Fruit fly (Drosophila melanogaster) whole organism, embryonic: ENCODE results near the gene CG10063.
A peak's percentile ranks its signal among the peaks of the same experiment; 100 is the strongest.

ENCODE experiments used
- Adf1 ChIP-seq: fragments of 200-800 bp; sonication (Bioruptor generic); IDR thresholded peaks from 2 replicates; pipeline ENCODE4 v1.3.6; 2022; ENCODE audit warnings: missing biosample characterization, missing genetic modification characterization
- CG10274 ChIP-seq: fragments of 200-800 bp; sonication (Bioruptor generic); optimal IDR thresholded peaks from 3 replicates; lab custom pipeline; 2017; ENCODE audit warnings: missing biosample characterization, mild to moderate bottlenecking, missing genetic modification characterization
- CG11504 ChIP-seq: fragments of 200-800 bp; sonication (Bioruptor generic); optimal IDR thresholded peaks from 3 replicates; lab custom pipeline; 2019; ENCODE audit warnings: missing biosample characterization, mild to moderate bottlenecking, missing genetic modification characterization, moderate library complexity
- CG12769 ChIP-seq: fragments of 200-800 bp; sonication (Bioruptor generic); optimal IDR thresholded peaks from 2 replicates; lab custom pipeline; 2019; ENCODE audit warnings: missing biosample characterization, mild to moderate bottlenecking, missing genetic modification characterization, moderate library complexity
- CG13624 ChIP-seq: fragments of 200-800 bp; sonication (Bioruptor generic); optimal IDR thresholded peaks from 2 replicates; lab custom pipeline; 2016; ENCODE audit warnings: missing biosample characterization, missing genetic modification characterization
- CG14050 ChIP-seq: fragments of 200-800 bp; sonication (Bioruptor generic); IDR thresholded peaks from 3 replicates; pipeline ENCODE4 v1.3.6; 2022; ENCODE audit warnings: missing biosample characterization, missing genetic modification characterization
- CG15269 ChIP-seq: fragments of 200-800 bp; sonication (Bioruptor generic); optimal IDR thresholded peaks from 2 replicates; lab custom pipeline; 2018; ENCODE audit warnings: missing biosample characterization, mild to moderate bottlenecking, missing genetic modification characterization, moderate library complexity
- CG15601 ChIP-seq: fragments of 200-800 bp; sonication (Bioruptor generic); optimal IDR thresholded peaks from 3 replicates; lab custom pipeline; 2019; ENCODE audit warnings: missing biosample characterization, mild to moderate bottlenecking, missing genetic modification characterization, moderate library complexity
- CG16863 ChIP-seq: fragments of 200-800 bp; sonication (Bioruptor generic); optimal IDR thresholded peaks from 3 replicates; lab custom pipeline; 2016; ENCODE audit warnings: missing biosample characterization, missing genetic modification characterization
- CG18262 ChIP-seq: fragments of 200-800 bp; optimal IDR thresholded peaks from 3 replicates; lab custom pipeline; 2019; ENCODE audit warnings: missing biosample characterization, mild to moderate bottlenecking, missing genetic modification characterization, moderate library complexity
- CG1832 ChIP-seq: fragments of 200-800 bp; sonication (Bioruptor generic); optimal IDR thresholded peaks from 2 replicates; lab custom pipeline; 2017; ENCODE audit warnings: missing biosample characterization, mild to moderate bottlenecking, missing genetic modification characterization, inconsistent platforms
- CG30403 ChIP-seq: fragments of 200-800 bp; sonication (Bioruptor generic); optimal IDR thresholded peaks from 3 replicates; lab custom pipeline; 2016; ENCODE audit warnings: missing biosample characterization, missing genetic modification characterization
- CG31441 ChIP-seq: fragments of 200-800 bp; sonication (Bioruptor generic); IDR thresholded peaks from 2 replicates; pipeline ENCODE4 v1.3.6; 2022; ENCODE audit warnings: missing biosample characterization, missing genetic modification characterization
- CG33213 ChIP-seq: fragments of 200-800 bp; sonication (Bioruptor generic); optimal IDR thresholded peaks from 3 replicates; lab custom pipeline; 2016; ENCODE audit warnings: missing biosample characterization, missing genetic modification characterization
- CG43689 ChIP-seq: fragments of 200-800 bp; sonication (Bioruptor generic); IDR thresholded peaks from 2 replicates; pipeline ENCODE4 v1.3.6; 2022; ENCODE audit warnings: missing biosample characterization, missing genetic modification characterization
- CG4854 ChIP-seq: fragments of 200-800 bp; sonication (Bioruptor generic); optimal IDR thresholded peaks from 2 replicates; lab custom pipeline; 2016; ENCODE audit warnings: missing biosample characterization, missing genetic modification characterization, inconsistent platforms
- CG5180 ChIP-seq: fragments of 200-800 bp; sonication (Bioruptor generic); optimal IDR thresholded peaks from 3 replicates; lab custom pipeline; 2017; ENCODE audit warnings: missing biosample characterization, missing genetic modification characterization, mild to moderate bottlenecking, moderate library complexity, missing genetic modification reagents
- CG6175 ChIP-seq: fragments of 200-800 bp; sonication (Bioruptor generic); IDR thresholded peaks from 3 replicates; pipeline ENCODE4 v1.3.6; 2022; ENCODE audit warnings: missing biosample characterization, missing genetic modification characterization
- CG7372 ChIP-seq: fragments of 200-800 bp; sonication (Bioruptor generic); IDR thresholded peaks from 2 replicates; pipeline ENCODE4 v1.3.6; 2022; ENCODE audit warnings: missing biosample characterization, missing genetic modification characterization
- CG9215 ChIP-seq: fragments of 200-800 bp; sonication (Bioruptor generic); IDR thresholded peaks from 2 replicates; pipeline ENCODE4 v1.3.6; 2022; ENCODE audit warnings: missing biosample characterization, missing genetic modification characterization
- CG9797 ChIP-seq: fragments of 200-800 bp; sonication (Bioruptor generic); optimal IDR thresholded peaks from 3 replicates; lab custom pipeline; 2018; ENCODE audit warnings: missing biosample characterization, mild to moderate bottlenecking, missing genetic modification characterization
- CTCF ChIP-seq: fragments of 200-800 bp; sonication (Bioruptor generic); optimal IDR thresholded peaks from 2 replicates; lab custom pipeline; 2017; ENCODE audit warnings: missing biosample characterization, mild to moderate bottlenecking, missing genetic modification characterization, moderate library complexity
- Chrac-16 ChIP-seq: fragments of 200-800 bp; sonication (Bioruptor generic); optimal IDR thresholded peaks from 3 replicates; lab custom pipeline; 2016; ENCODE audit warnings: missing biosample characterization, missing genetic modification characterization
- Dip3 ChIP-seq: fragments of 200-800 bp; sonication (Bioruptor generic); optimal IDR thresholded peaks from 3 replicates; lab custom pipeline; 2016; ENCODE audit warnings: missing biosample characterization, missing genetic modification characterization
- Dll ChIP-seq: fragments of 200-800 bp; sonication (Bioruptor generic); IDR thresholded peaks from 4 replicates; pipeline ENCODE4 v1.3.6; 2022; ENCODE audit warnings: missing biosample characterization, missing genetic modification characterization; ENCODE audit not compliant: partially characterized antibody
- Fer3 ChIP-seq: fragments of 200-800 bp; sonication (Bioruptor generic); optimal IDR thresholded peaks from 2 replicates; lab custom pipeline; 2018; ENCODE audit warnings: missing biosample characterization, mild to moderate bottlenecking, missing genetic modification characterization, moderate library complexity
- HLHmδ ChIP-seq: fragments of 200-800 bp; sonication (Bioruptor generic); optimal IDR thresholded peaks from 2 replicates; lab custom pipeline; 2018; ENCODE audit warnings: missing biosample characterization, mild to moderate bottlenecking, missing genetic modification characterization, moderate library complexity
- Hand ChIP-seq: fragments of 200-800 bp; sonication (Bioruptor generic); optimal IDR thresholded peaks from 2 replicates; lab custom pipeline; 2017; ENCODE audit warnings: mild to moderate bottlenecking, missing biosample characterization, missing genetic modification reagents, missing genetic modification characterization
- Hr39 ChIP-seq: fragments of >200 bp; optimal IDR thresholded peaks from 2 replicates; lab custom pipeline; 2017
- Hsf ChIP-seq: fragments of 200-800 bp; sonication (Bioruptor generic); optimal IDR thresholded peaks from 3 replicates; lab custom pipeline; 2016; ENCODE audit warnings: missing biosample characterization, missing genetic modification characterization
- Jarid2 ChIP-seq: fragments of 200-800 bp; sonication (Bioruptor generic); optimal IDR thresholded peaks from 3 replicates; lab custom pipeline; 2017; ENCODE audit warnings: mild to moderate bottlenecking, missing biosample characterization, missing genetic modification reagents, missing genetic modification characterization
- Lim3 ChIP-seq: fragments of 200-800 bp; sonication (Bioruptor generic); IDR thresholded peaks from 2 replicates; pipeline ENCODE4 v1.3.6; 2022; ENCODE audit warnings: missing biosample characterization, missing genetic modification characterization
- Oaz ChIP-seq: fragments of 200-800 bp; sonication (Bioruptor generic); IDR thresholded peaks from 2 replicates; pipeline ENCODE4 v1.3.6; 2022; ENCODE audit warnings: missing biosample characterization, missing genetic modification characterization
- ash1 ChIP-seq: fragments of 200-800 bp; sonication (Bioruptor generic); optimal IDR thresholded peaks from 2 replicates; lab custom pipeline; 2018; ENCODE audit warnings: missing biosample characterization, mild to moderate bottlenecking, missing genetic modification characterization
- cato ChIP-seq: fragments of 200-800 bp; sonication (Bioruptor generic); optimal IDR thresholded peaks from 2 replicates; lab custom pipeline; 2016; ENCODE audit warnings: missing biosample characterization, missing genetic modification characterization, borderline replicate concordance
- corto ChIP-seq: fragments of 200-800 bp; sonication (Bioruptor generic); optimal IDR thresholded peaks from 2 replicates; lab custom pipeline; 2016; ENCODE audit warnings: missing biosample characterization, mild to moderate bottlenecking, missing genetic modification characterization, moderate library complexity
- dm ChIP-seq: fragments of 200-800 bp; sonication (Bioruptor generic); optimal IDR thresholded peaks from 3 replicates; lab custom pipeline; 2016; ENCODE audit warnings: missing biosample characterization, missing genetic modification characterization
- gem ChIP-seq: fragments of 200-800 bp; sonication (Bioruptor generic); optimal IDR thresholded peaks from 2 replicates; lab custom pipeline; 2019; ENCODE audit warnings: missing biosample characterization, mild to moderate bottlenecking, missing genetic modification characterization, moderate library complexity
- grau ChIP-seq: fragments of 200-800 bp; optimal IDR thresholded peaks from 3 replicates; lab custom pipeline; 2019; ENCODE audit warnings: missing biosample characterization, mild to moderate bottlenecking, missing genetic modification characterization, moderate library complexity
- hkb ChIP-seq, 2 experiments: fragments of 200-800 bp in 1 of 2; fragments of >200 bp in 1 of 2; sonication (Bioruptor generic) in 1 of 2; IDR thresholded peaks in 1 of 2; optimal IDR thresholded peaks in 1 of 2; 2 replicates each; pipeline versions ENCODE4 v1.3.6 to Lab custom; 2017 to 2022; ENCODE audit warnings: missing biosample characterization in 1 of 2, missing genetic modification characterization in 1 of 2
- ken ChIP-seq: fragments of 200-800 bp; sonication (Bioruptor generic); IDR thresholded peaks from 3 replicates; pipeline ENCODE4 v1.3.6; 2022; ENCODE audit warnings: missing biosample characterization, missing genetic modification characterization
- nmo ChIP-seq: fragments of 200-800 bp; sonication (Bioruptor generic); optimal IDR thresholded peaks from 2 replicates; lab custom pipeline; 2018; ENCODE audit warnings: missing biosample characterization, mild to moderate bottlenecking, missing genetic modification characterization, moderate library complexity
- peb ChIP-seq: fragments of 200-800 bp; sonication (Bioruptor generic); IDR thresholded peaks from 2 replicates; pipeline ENCODE4 v1.3.6; 2022; ENCODE audit warnings: missing biosample characterization, missing genetic modification characterization
- scrt ChIP-seq: fragments of 200-800 bp; sonication (Bioruptor generic); optimal IDR thresholded peaks from 2 replicates; lab custom pipeline; 2018; ENCODE audit warnings: missing biosample characterization, mild to moderate bottlenecking, missing genetic modification characterization, moderate library complexity
- slp2 ChIP-seq: fragments of 200-800 bp; sonication (Bioruptor generic); optimal IDR thresholded peaks from 2 replicates; lab custom pipeline; 2016; ENCODE audit warnings: missing biosample characterization, missing genetic modification characterization
- toy ChIP-seq: fragments of 200-800 bp; sonication (Bioruptor generic); IDR thresholded peaks from 2 replicates; pipeline ENCODE4 v1.3.6; 2022; ENCODE audit warnings: missing biosample characterization, missing genetic modification characterization
- trem ChIP-seq: fragments of 200-800 bp; optimal IDR thresholded peaks from 3 replicates; lab custom pipeline; 2019; ENCODE audit warnings: missing biosample characterization, mild to moderate bottlenecking, missing genetic modification characterization, moderate library complexity
- zen ChIP-seq: fragments of 200-800 bp; sonication (Bioruptor generic); optimal IDR thresholded peaks from 3 replicates; lab custom pipeline; 2018; ENCODE audit warnings: missing biosample characterization, mild to moderate bottlenecking, missing genetic modification characterization, moderate library complexity

The CG10063 gene

dm6 chr3L:6980553-6980952 is 8.3 kb upstream of the CG10063 start (continued):
- TF ChIP-seq gem (tag; lab: Kevin White, UChicago) = peak; percentile 25
- no peak for TF ChIP-seq ash1 (GFP tag; lab: Kevin White, UChicago)
- peak; percentile 57 for TF ChIP-seq grau
- no peak for TF ChIP-seq dm
- TF ChIP-seq Lim3 = no peak
- TF ChIP-seq CG30403 (GFP tag; lab: Kevin White, UChicago) = no peak
- TF ChIP-seq nmo (GFP tag; lab: Kevin White, UChicago) = peak; percentile 3
- TF ChIP-seq CG15601 (tag; lab: Kevin White, UChicago) = no peak
- no peak for TF ChIP-seq CG16863 (GFP tag; lab: Kevin White, UChicago)
- peak; percentile 33 for TF ChIP-seq CG11504 (tag; lab: Kevin White, UChicago)
- peak; percentile 36; the same call in 1 of the 2 replicates for TF ChIP-seq CG31441 (GFP tag; lab: Robert Waterston, UW)
- TF ChIP-seq Jarid2 (GFP tag; lab: Kevin White, UChicago) = no peak
- no peak for TF ChIP-seq zen
- TF ChIP-seq CG18262 (tag; lab: Kevin White, UChicago) = peak; percentile 55
- TF ChIP-seq Chrac-16 = no peak
- TF ChIP-seq CG15269 (tag; lab: Kevin White, UChicago) = no peak

- no peak for TF ChIP-seq CG10274 (GFP tag; lab: Kevin White, UChicago)
- peak; percentile 69 for TF ChIP-seq hkb (optimal IDR thresholded peaks at IDR 0.05; lab: Kevin White, UChicago)
- peak; percentile 37; the same call in 1 of the 2 replicates for TF ChIP-seq hkb (GFP tag; IDR thresholded peaks at IDR 0.05; lab: Robert Waterston, UW)
- peak; percentile 97 for TF ChIP-seq CG33213 (GFP tag; lab: Kevin White, UChicago)
- no peak for TF ChIP-seq cato
- TF ChIP-seq CG14050 (GFP tag; lab: Robert Waterston, UW) = no peak
- peak; percentile 60 for TF ChIP-seq CG12769 (tag; lab: Kevin White, UChicago)
- TF ChIP-seq CG1832 (GFP tag; lab: Kevin White, UChicago) = no peak
- TF ChIP-seq peb = no peak
- TF ChIP-seq CG5180 (GFP tag; lab: Kevin White, UChicago) = peak; percentile 61
- TF ChIP-seq HLHmδ (GFP tag; lab: Kevin White, UChicago) = peak; percentile 16
- TF ChIP-seq trem = peak; percentile 91
- peak; percentile 12 for TF ChIP-seq Hand (GFP tag; lab: Kevin White, UChicago)
- TF ChIP-seq Dip3 (GFP tag; lab: Kevin White, UChicago) = peak; percentile 68
- peak; percentile 100 for TF ChIP-seq CG9797 (GFP tag; lab: Kevin White, UChicago)
- TF ChIP-seq Oaz (GFP tag; lab: Robert Waterston, UW) = no peak
- no peak for TF ChIP-seq CG43689 (GFP tag; lab: Robert Waterston, UW)
- no peak for TF ChIP-seq corto (GFP tag; lab: Kevin White, UChicago)
- TF ChIP-seq scrt (GFP tag; lab: Kevin White, UChicago) = no peak
- no peak for TF ChIP-seq CG6175 (GFP tag; lab: Robert Waterston, UW)
- TF ChIP-seq CTCF = peak; percentile 65
- no peak for TF ChIP-seq Hr39
- TF ChIP-seq slp2 (GFP tag; lab: Kevin White, UChicago) = no peak
- TF ChIP-seq Dll (GFP tag; lab: Robert Waterston, UW) = peak; percentile 15; the same call in 1 of the 4 replicates
- TF ChIP-seq CG4854 (GFP tag; lab: Kevin White, UChicago) = no peak
- no peak for TF ChIP-seq CG9215
- no peak for TF ChIP-seq CG7372 (GFP tag; lab: Robert Waterston, UW)
- TF ChIP-seq Adf1 (GFP tag; lab: Robert Waterston, UW) = peak; percentile 49; the same call in 1 of the 2 replicates
- TF ChIP-seq CG13624 (GFP tag; lab: Kevin White, UChicago) = peak; percentile 80
- no peak for TF ChIP-seq Fer3 (tag; lab: Kevin White, UChicago)
- TF ChIP-seq toy = no peak
- TF ChIP-seq ken (GFP tag; lab: Robert Waterston, UW) = peak; percentile 59; the same call in 1 of the 3 replicates
- peak; percentile 16 for TF ChIP-seq Hsf (GFP tag; lab: Kevin White, UChicago)
Measured at dm6 chr3L:6979387-6980249, 7.4 kb upstream of the CG10063 start, which contains the start of gene Galphai. Gene Galphai (minus strand): TSS chr3L:6980044.
